Fruit fly (Drosophila melanogaster) whole organism, embryonic: ENCODE data around the gene CCAP-R.

Experiments used
- Ada2b ChIP-seq: fragments of 200-800 bp; sonication (Bioruptor generic); IDR thresholded peaks from 2 replicates; pipeline ENCODE4 v1.3.6; 2022; ENCODE audit warnings: missing biosample characterization, missing genetic modification characterization
- CG10565 ChIP-seq: fragments of 200-800 bp; sonication (Bioruptor generic); optimal IDR thresholded peaks from 3 replicates; lab custom pipeline; 2016; ENCODE audit warnings: missing biosample characterization, mild to moderate bottlenecking, missing genetic modification characterization
- CG11456 ChIP-seq: fragments of 200-800 bp; sonication (Bioruptor generic); IDR thresholded peaks from 3 replicates; pipeline ENCODE4 v1.3.6; 2022; ENCODE audit warnings: missing biosample characterization, missing genetic modification characterization
- CG12391 ChIP-seq: fragments of 200-800 bp; sonication (Bioruptor generic); optimal IDR thresholded peaks from 3 replicates; lab custom pipeline; 2018; ENCODE audit warnings: missing biosample characterization, mild to moderate bottlenecking, missing genetic modification characterization, moderate library complexity
- CG13296 ChIP-seq: fragments of 200-800 bp; sonication (Bioruptor generic); optimal IDR thresholded peaks from 3 replicates; lab custom pipeline; 2018; ENCODE audit warnings: missing biosample characterization, mild to moderate bottlenecking, missing genetic modification characterization
- CG14667 ChIP-seq: fragments of 200-800 bp; sonication (Bioruptor generic); IDR thresholded peaks from 2 replicates; pipeline ENCODE4 v1.3.6; 2022; ENCODE audit warnings: missing biosample characterization, missing genetic modification characterization
- CG15073 ChIP-seq: fragments of 200-800 bp; sonication (Bioruptor generic); optimal IDR thresholded peaks from 2 replicates; lab custom pipeline; 2016; ENCODE audit warnings: missing biosample characterization, missing genetic modification characterization
- CG15479 ChIP-seq: fragments of 200-800 bp; sonication (Bioruptor generic); optimal IDR thresholded peaks from 3 replicates; lab custom pipeline; 2019; ENCODE audit warnings: missing biosample characterization, mild to moderate bottlenecking, missing genetic modification characterization, moderate library complexity
- CG17361 ChIP-seq: fragments of 200-800 bp; sonication (Bioruptor generic); IDR thresholded peaks from 3 replicates; pipeline ENCODE4 v1.3.6; 2022; ENCODE audit warnings: missing biosample characterization, missing genetic modification characterization
- CG17568 ChIP-seq: fragments of 200-800 bp; sonication (Bioruptor generic); optimal IDR thresholded peaks from 2 replicates; lab custom pipeline; 2018; ENCODE audit warnings: missing biosample characterization, mild to moderate bottlenecking, missing genetic modification characterization, moderate library complexity
- CG17912 ChIP-seq: fragments of 200-800 bp; sonication (Bioruptor generic); optimal IDR thresholded peaks from 2 replicates; lab custom pipeline; 2018; ENCODE audit warnings: missing biosample characterization, mild to moderate bottlenecking, missing genetic modification characterization
- CG1792 ChIP-seq: fragments of 200-800 bp; sonication (Bioruptor generic); optimal IDR thresholded peaks from 2 replicates; lab custom pipeline; 2016; ENCODE audit warnings: missing biosample characterization, missing genetic modification characterization
- CG2875 ChIP-seq: fragments of 200-800 bp; sonication (Bioruptor generic); optimal IDR thresholded peaks from 2 replicates; lab custom pipeline; 2017; ENCODE audit warnings: missing biosample characterization, mild to moderate bottlenecking, missing genetic modification characterization, missing genetic modification reagents
- CG30431 ChIP-seq: fragments of 200-800 bp; sonication (Bioruptor generic); optimal IDR thresholded peaks from 2 replicates; lab custom pipeline; 2017; ENCODE audit warnings: missing biosample characterization, missing genetic modification characterization
- CG6272 ChIP-seq: fragments of 200-800 bp; sonication (Bioruptor generic); IDR thresholded peaks from 2 replicates; pipeline ENCODE4 v1.3.6; 2022; ENCODE audit warnings: missing biosample characterization, missing genetic modification characterization
- CG8944 ChIP-seq: fragments of 200-800 bp; sonication (Bioruptor generic); optimal IDR thresholded peaks from 3 replicates; lab custom pipeline; 2016; ENCODE audit warnings: missing biosample characterization, missing genetic modification characterization
- CG9797 ChIP-seq: fragments of 200-800 bp; sonication (Bioruptor generic); optimal IDR thresholded peaks from 3 replicates; lab custom pipeline; 2018; ENCODE audit warnings: missing biosample characterization, mild to moderate bottlenecking, missing genetic modification characterization
- CG9876 ChIP-seq: fragments of 200-800 bp; sonication (Bioruptor generic); optimal IDR thresholded peaks from 2 replicates; lab custom pipeline; 2016; ENCODE audit warnings: missing biosample characterization, missing genetic modification characterization
- Deaf1 ChIP-seq: fragments of 200-800 bp; optimal IDR thresholded peaks from 3 replicates; lab custom pipeline; 2019; ENCODE audit warnings: missing biosample characterization, mild to moderate bottlenecking, missing genetic modification characterization, moderate library complexity
- Dip2 ChIP-seq: fragments of 200-800 bp; sonication (Bioruptor generic); IDR thresholded peaks from 2 replicates; pipeline ENCODE4 v1.3.6; 2022; ENCODE audit warnings: missing biosample characterization, missing genetic modification characterization
- Doc3 ChIP-seq: fragments of 200-800 bp; sonication (Bioruptor generic); IDR thresholded peaks from 3 replicates; pipeline ENCODE4 v1.3.6; 2022; ENCODE audit warnings: missing biosample characterization, missing genetic modification characterization; ENCODE audit not compliant: partially characterized antibody
- Fer2 ChIP-seq: fragments of 200-800 bp; sonication (Bioruptor generic); optimal IDR thresholded peaks from 2 replicates; lab custom pipeline; 2018; ENCODE audit warnings: missing biosample characterization, mild to moderate bottlenecking, missing genetic modification characterization, moderate library complexity
- Gug ChIP-seq: fragments of 200-800 bp; sonication (Bioruptor generic); IDR thresholded peaks from 4 replicates; pipeline ENCODE4 v1.3.6; 2022; ENCODE audit warnings: missing biosample characterization, missing genetic modification characterization
- Lpt ChIP-seq: fragments of >200 bp; optimal IDR thresholded peaks from 2 replicates; lab custom pipeline; 2018; ENCODE audit warnings: missing biosample characterization, missing genetic modification characterization
- NFAT ChIP-seq: fragments of 200-800 bp; sonication (Bioruptor generic); IDR thresholded peaks from 2 replicates; pipeline ENCODE4 v1.3.6; 2022; ENCODE audit warnings: missing biosample characterization, missing genetic modification characterization
- Oaz ChIP-seq: fragments of 200-800 bp; sonication (Bioruptor generic); IDR thresholded peaks from 2 replicates; pipeline ENCODE4 v1.3.6; 2022; ENCODE audit warnings: missing biosample characterization, missing genetic modification characterization
- Rfx ChIP-seq: fragments of 200-800 bp; sonication (Bioruptor generic); IDR thresholded peaks from 2 replicates; pipeline ENCODE4 v1.3.6; 2022; ENCODE audit warnings: missing biosample characterization, missing genetic modification characterization
- Trl ChIP-seq, 3 experiments: fragments of >200 bp in 2 of 3; fragments of 200-800 bp in 1 of 3; sonication (Bioruptor generic) in 1 of 3; optimal IDR thresholded peaks; 2 replicates in 1 of 3; 3 replicates in 2 of 3; lab custom pipeline; 2016 to 2017; ENCODE audit warnings: missing biosample characterization in 1 of 3, missing genetic modification characterization in 1 of 3
- Usf ChIP-seq: fragments of 200-800 bp; sonication (Bioruptor generic); optimal IDR thresholded peaks from 2 replicates; lab custom pipeline; 2017; ENCODE audit warnings: missing genotype, missing biosample characterization, missing genetic modification characterization
- ato ChIP-seq: fragments of 200-800 bp; sonication (Bioruptor generic); IDR thresholded peaks from 2 replicates; pipeline ENCODE4 v1.3.6; 2022; ENCODE audit warnings: missing biosample characterization, missing genetic modification characterization; ENCODE audit not compliant: partially characterized antibody
- bowl ChIP-seq: fragments of 200-800 bp; sonication (Bioruptor generic); IDR thresholded peaks from 2 replicates; pipeline ENCODE4 v1.3.6; 2022; ENCODE audit warnings: missing biosample characterization, missing genetic modification characterization
- caup ChIP-seq: fragments of 200-800 bp; sonication (Bioruptor generic); optimal IDR thresholded peaks from 3 replicates; lab custom pipeline; 2017; ENCODE audit warnings: missing biosample characterization, mild to moderate bottlenecking, missing genetic modification characterization, moderate library complexity; ENCODE audit not compliant: severe bottlenecking
- chn ChIP-seq: fragments of 200-800 bp; sonication (Bioruptor generic); optimal IDR thresholded peaks from 2 replicates; lab custom pipeline; 2016; ENCODE audit warnings: missing biosample characterization, missing genetic modification characterization
- corto ChIP-seq: fragments of 200-800 bp; sonication (Bioruptor generic); optimal IDR thresholded peaks from 2 replicates; lab custom pipeline; 2016; ENCODE audit warnings: missing biosample characterization, mild to moderate bottlenecking, missing genetic modification characterization, moderate library complexity
- crc ChIP-seq: fragments of 200-800 bp; sonication (Bioruptor generic); optimal IDR thresholded peaks from 2 replicates; lab custom pipeline; 2016; ENCODE audit warnings: missing biosample characterization, missing genetic modification characterization
- crp ChIP-seq, 2 experiments: fragments of 200-800 bp; sonication (Bioruptor generic); optimal IDR thresholded peaks; 2 replicates in 1 of 2; 3 replicates in 1 of 2; lab custom pipeline; 2017; ENCODE audit warnings: missing biosample characterization in 2 of 2, missing genetic modification characterization in 2 of 2, mild to moderate bottlenecking in 1 of 2, moderate library complexity in 1 of 2
- dmrt11E ChIP-seq: fragments of 200-800 bp; sonication (Bioruptor generic); optimal IDR thresholded peaks from 3 replicates; lab custom pipeline; 2018; ENCODE audit warnings: missing biosample characterization, mild to moderate bottlenecking, missing genetic modification characterization, moderate library complexity
- dpn ChIP-seq, 2 experiments: fragments of 200-800 bp; sonication (Bioruptor generic); optimal IDR thresholded peaks; 3 replicates each; lab custom pipeline; 2016; ENCODE audit warnings: missing biosample characterization in 2 of 2, missing genetic modification characterization in 2 of 2
- emc ChIP-seq: fragments of 200-800 bp; sonication (Bioruptor generic); optimal IDR thresholded peaks from 2 replicates; lab custom pipeline; 2016; ENCODE audit warnings: missing biosample characterization, missing genetic modification characterization
- gce ChIP-seq: fragments of 200-800 bp; sonication (Bioruptor generic); IDR thresholded peaks from 3 replicates; pipeline ENCODE4 v1.3.6; 2022; ENCODE audit warnings: missing biosample characterization, missing genetic modification characterization
- gcm2 ChIP-seq: fragments of 200-800 bp; sonication (Bioruptor generic); optimal IDR thresholded peaks from 2 replicates; lab custom pipeline; 2016; ENCODE audit warnings: missing biosample characterization, missing genetic modification characterization
- gfzf ChIP-seq: fragments of 200-800 bp; sonication (Bioruptor generic); optimal IDR thresholded peaks from 2 replicates; lab custom pipeline; 2016; ENCODE audit warnings: missing biosample characterization, mild to moderate bottlenecking, missing genetic modification characterization, moderate library complexity
- lab ChIP-seq: fragments of 200-800 bp; sonication (Bioruptor generic); optimal IDR thresholded peaks from 3 replicates; lab custom pipeline; 2017; ENCODE audit warnings: missing biosample characterization, missing genetic modification characterization, mild to moderate bottlenecking, moderate library complexity, missing genetic modification reagents
- luna ChIP-seq: fragments of 200-800 bp; sonication (Bioruptor generic); optimal IDR thresholded peaks from 2 replicates; lab custom pipeline; 2016; ENCODE audit warnings: missing biosample characterization, missing genetic modification characterization
- maf-S ChIP-seq: fragments of 200-800 bp; sonication (Bioruptor generic); optimal IDR thresholded peaks from 2 replicates; lab custom pipeline; 2016; ENCODE audit warnings: missing biosample characterization, missing genetic modification characterization
- repo ChIP-seq: fragments of 200-800 bp; sonication (Bioruptor generic); optimal IDR thresholded peaks from 2 replicates; lab custom pipeline; 2016; ENCODE audit warnings: missing biosample characterization, missing genetic modification characterization
- sens ChIP-seq: fragments of 200-800 bp; sonication (Bioruptor generic); peaks from one replicate; lab custom pipeline; 2016; ENCODE audit warnings: missing biosample characterization, missing genetic modification characterization
- tna ChIP-seq: fragments of 200-800 bp; sonication (Bioruptor generic); IDR thresholded peaks from 2 replicates; pipeline ENCODE4 v1.3.6; 2022; ENCODE audit warnings: missing biosample characterization, missing genetic modification characterization; ENCODE audit not compliant: partially characterized antibody
- vvl ChIP-seq: fragments of 200-800 bp; sonication (Bioruptor generic); IDR thresholded peaks from 2 replicates; pipeline ENCODE4 v1.3.6; 2022; ENCODE audit warnings: missing biosample characterization, missing genetic modification characterization

Gene CCAP-R

DNA sequence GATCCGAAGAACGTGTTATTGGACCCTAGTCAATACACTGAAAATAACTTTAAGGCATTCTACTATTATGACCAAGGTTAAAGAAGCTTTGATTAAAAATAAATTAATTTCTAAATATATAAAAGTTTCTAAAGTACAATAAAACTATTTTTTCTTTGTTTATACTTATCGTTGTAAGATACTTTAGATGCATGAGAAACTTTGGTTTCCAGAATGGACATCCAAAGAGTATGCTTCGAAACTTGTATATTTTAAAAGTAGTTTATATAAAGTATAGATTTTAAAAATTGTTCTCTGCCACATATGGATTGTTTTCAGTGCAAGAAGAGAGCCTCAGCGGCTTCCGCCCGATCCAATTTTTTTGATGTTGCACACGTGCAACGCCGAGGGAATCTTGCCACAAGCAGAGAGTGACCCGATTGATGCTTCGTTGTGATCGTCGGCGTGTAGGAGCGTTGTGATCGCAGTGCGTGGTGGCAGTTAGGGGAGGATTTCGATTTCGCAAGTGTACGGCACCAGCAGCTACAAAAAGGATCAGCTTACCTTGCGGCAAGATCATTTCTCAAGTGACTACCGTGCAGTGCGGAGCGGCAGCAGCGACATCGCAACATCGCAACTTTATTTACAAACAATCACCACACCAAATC is 41.1 kb upstream of the CCAP-R start (continued):
- TF ChIP-seq dmrt11E (tag; lab: Kevin White, UChicago) (peak; percentile 99), Fer2 (tag; lab: Kevin White, UChicago) (no peak), tna (no peak), CG15073 (GFP tag; lab: Kevin White, UChicago) (peak; percentile 10), emc (GFP tag; lab: Kevin White, UChicago) (no peak), Trl (optimal IDR thresholded peaks at IDR 0.05; lab: Kevin White, UChicago) (no peak), Trl (GFP tag; optimal IDR thresholded peaks at IDR 0.05; lab: Kevin White, UChicago) (no peak), Oaz (GFP tag; lab: Robert Waterston, UW) (no peak), CG17361 (GFP tag; lab: Robert Waterston, UW) (peak; percentile 86), CG30431 (GFP tag; lab: Kevin White, UChicago) (peak; percentile 86), Gug (GFP tag; lab: Robert Waterston, UW) (no peak; the same call in 3 of the 4 replicates), CG9797 (no peak), sens (peak; percentile 95), gce (0 out of 3 replicates have a peak, but pooled peaks have one; percentile 14), vvl (GFP tag; lab: Robert Waterston, UW) (peak; percentile 70; the same call in 1 of the 2 replicates), CG8944 (no peak), Usf (peak; percentile 91), CG9876 (no peak), Doc3 (no peak), corto (GFP tag; lab: Kevin White, UChicago) (peak; percentile 79), CG14667 (GFP tag; lab: Robert Waterston, UW) (peak; percentile 36; the same call in 1 of the 2 replicates), CG2875 (GFP tag; lab: Kevin White, UChicago) (peak; percentile 79), Deaf1 (tag; lab: Kevin White, UChicago) (peak; percentile 78), CG17912 (GFP tag; lab: Kevin White, UChicago) (no peak), Ada2b (GFP tag; lab: Robert Waterston, UW) (0 out of 2 replicates have a peak, but pooled peaks have one; percentile 20), Dip2 (GFP tag; lab: Robert Waterston, UW) (no peak), CG10565 (peak; percentile 30), CG11456 (GFP tag; lab: Robert Waterston, UW) (no peak), repo (GFP tag; lab: Kevin White, UChicago) (no peak), Lpt (GFP tag; lab: Kevin White, UChicago) (no peak), luna (GFP tag; lab: Kevin White, UChicago) (no peak), CG1792 (no peak), bowl (GFP tag; lab: Robert Waterston, UW) (no peak), gcm2 (no peak), gfzf (GFP tag; lab: Kevin White, UChicago) (no peak), NFAT (GFP tag; lab: Robert Waterston, UW) (no peak), CG13296 (no peak), chn (peak; percentile 28), lab (GFP tag; lab: Kevin White, UChicago) (peak; percentile 3), crc (GFP tag; lab: Kevin White, UChicago) (no peak), CG15479 (GFP tag; lab: Kevin White, UChicago) (peak; percentile 4), Rfx (GFP tag; lab: Robert Waterston, UW) (no peak), ato (GFP tag; lab: Robert Waterston, UW) (no peak), CG17568 (GFP tag; lab: Kevin White, UChicago) (peak; percentile 34), CG6272 (GFP tag; lab: Robert Waterston, UW) (peak; percentile 26; the same call in 1 of the 2 replicates), caup (GFP tag; lab: Kevin White, UChicago) (no peak), crp (GFP tag; optimal IDR thresholded peaks at IDR 0.05; lab: Kevin White, UChicago) (peak in 1 of 2 experiments; percentile 4), CG12391 (tag; lab: Kevin White, UChicago) (peak; percentile 94), dpn (GFP tag; optimal IDR thresholded peaks at IDR 0.05; lab: Kevin White, UChicago) (peak in 1 of 2 experiments; percentile 47), maf-S (no peak)
